Fruit fly (Drosophila melanogaster) whole organism, embryonic: ENCODE measurements around the gene CG32845.

ENCODE experiments used
- Abd-B ChIP-seq: fragments of 200-800 bp; sonication (Bioruptor generic); optimal IDR thresholded peaks from 2 replicates; lab custom pipeline; 2018; ENCODE audit warnings: missing biosample characterization, mild to moderate bottlenecking, missing genetic modification characterization, moderate library complexity
- Atf-2 ChIP-seq: fragments of 200-800 bp; sonication (Bioruptor generic); optimal IDR thresholded peaks from 2 replicates; lab custom pipeline; 2016; ENCODE audit warnings: missing biosample characterization, missing genetic modification characterization
- Bgb ChIP-seq: fragments of 200-800 bp; sonication (Bioruptor generic); IDR thresholded peaks from 2 replicates; pipeline ENCODE4 v1.3.6; 2022; ENCODE audit warnings: missing biosample characterization, missing genetic modification characterization; ENCODE audit not compliant: partially characterized antibody
- BtbVII ChIP-seq: fragments of 200-800 bp; sonication (Bioruptor generic); optimal IDR thresholded peaks from 3 replicates; lab custom pipeline; 2017; ENCODE audit warnings: missing biosample characterization, mild to moderate bottlenecking, missing genetic modification characterization
- CG11695 ChIP-seq: fragments of 200-800 bp; sonication (Bioruptor generic); IDR thresholded peaks from 3 replicates; pipeline ENCODE4 v1.3.6; 2022; ENCODE audit warnings: missing biosample characterization, missing genetic modification characterization
- CG12659 ChIP-seq: fragments of 200-800 bp; sonication (Bioruptor generic); optimal IDR thresholded peaks from 3 replicates; lab custom pipeline; 2017; ENCODE audit warnings: mild to moderate bottlenecking, missing biosample characterization, missing genetic modification reagents, missing genetic modification characterization
- CG13775 ChIP-seq: fragments of 200-800 bp; sonication (Bioruptor generic); optimal IDR thresholded peaks from 3 replicates; lab custom pipeline; 2017; ENCODE audit warnings: missing biosample characterization, mild to moderate bottlenecking, missing genetic modification characterization
- CG15011 ChIP-seq: fragments of 200-800 bp; sonication (Bioruptor generic); optimal IDR thresholded peaks from 3 replicates; lab custom pipeline; 2018; ENCODE audit warnings: missing biosample characterization, mild to moderate bottlenecking, missing genetic modification characterization
- CG15073 ChIP-seq: fragments of 200-800 bp; sonication (Bioruptor generic); optimal IDR thresholded peaks from 2 replicates; lab custom pipeline; 2016; ENCODE audit warnings: missing biosample characterization, missing genetic modification characterization
- CG1529 ChIP-seq: fragments of 200-800 bp; sonication (Bioruptor generic); optimal IDR thresholded peaks from 3 replicates; lab custom pipeline; 2018; ENCODE audit warnings: missing biosample characterization, missing genetic modification characterization
- CG17359 ChIP-seq: fragments of 200-800 bp; sonication (Bioruptor generic); optimal IDR thresholded peaks from 3 replicates; lab custom pipeline; 2018; ENCODE audit warnings: missing biosample characterization, mild to moderate bottlenecking, missing genetic modification characterization, moderate library complexity
- CG17361 ChIP-seq: fragments of 200-800 bp; sonication (Bioruptor generic); IDR thresholded peaks from 3 replicates; pipeline ENCODE4 v1.3.6; 2022; ENCODE audit warnings: missing biosample characterization, missing genetic modification characterization
- CG2199 ChIP-seq: fragments of 200-800 bp; sonication (Bioruptor generic); IDR thresholded peaks from 3 replicates; pipeline ENCODE4 v1.3.6; 2022; ENCODE audit warnings: missing biosample characterization, missing genetic modification characterization
- CG2889 ChIP-seq: fragments of 200-800 bp; sonication (Bioruptor generic); IDR thresholded peaks from 3 replicates; pipeline ENCODE4 v1.3.6; 2022; ENCODE audit warnings: missing biosample characterization, missing genetic modification characterization
- CG34224 ChIP-seq: fragments of 200-800 bp; sonication (Bioruptor generic); IDR thresholded peaks from 3 replicates; pipeline ENCODE4 v1.3.6; 2022; ENCODE audit warnings: missing biosample characterization, missing genetic modification characterization; ENCODE audit not compliant: partially characterized antibody
- CG3838 ChIP-seq: fragments of 200-800 bp; sonication (Bioruptor generic); optimal IDR thresholded peaks from 3 replicates; lab custom pipeline; 2016; ENCODE audit warnings: missing biosample characterization, missing genetic modification characterization
- CG4854 ChIP-seq: fragments of 200-800 bp; sonication (Bioruptor generic); optimal IDR thresholded peaks from 2 replicates; lab custom pipeline; 2016; ENCODE audit warnings: missing biosample characterization, missing genetic modification characterization, inconsistent platforms
- CG8290 ChIP-seq, 3 experiments: fragments of 200-800 bp; sonication (Bioruptor generic); optimal IDR thresholded peaks; 2 replicates each; lab custom pipeline; 2016 to 2019; ENCODE audit warnings: missing biosample characterization in 3 of 3, missing genetic modification characterization in 3 of 3, mild to moderate bottlenecking in 2 of 3, moderate library complexity in 1 of 3
- CG8944 ChIP-seq: fragments of 200-800 bp; sonication (Bioruptor generic); optimal IDR thresholded peaks from 3 replicates; lab custom pipeline; 2016; ENCODE audit warnings: missing biosample characterization, missing genetic modification characterization
- CG9727 ChIP-seq: fragments of 200-800 bp; sonication (Bioruptor generic); optimal IDR thresholded peaks from 3 replicates; lab custom pipeline; 2017; ENCODE audit warnings: missing biosample characterization, mild to moderate bottlenecking, missing genetic modification characterization
- Dad ChIP-seq: fragments of 200-800 bp; sonication (Bioruptor generic); optimal IDR thresholded peaks from 3 replicates; lab custom pipeline; 2016; ENCODE audit warnings: missing biosample characterization, missing genetic modification characterization
- Dek ChIP-seq: fragments of 200-800 bp; sonication (Bioruptor generic); optimal IDR thresholded peaks from 3 replicates; lab custom pipeline; 2019; ENCODE audit warnings: missing biosample characterization, mild to moderate bottlenecking, missing genetic modification characterization, moderate library complexity
- Drgx ChIP-seq: fragments of 200-800 bp; sonication (Bioruptor generic); IDR thresholded peaks from 2 replicates; pipeline ENCODE4 v1.3.6; 2022; ENCODE audit warnings: missing biosample characterization, missing genetic modification characterization
- ERR ChIP-seq: fragments of 200-800 bp; sonication (Bioruptor generic); optimal IDR thresholded peaks from 2 replicates; lab custom pipeline; 2016; ENCODE audit warnings: missing biosample characterization, missing genetic modification characterization
- Ets97D ChIP-seq: fragments of 200-800 bp; sonication (Bioruptor generic); optimal IDR thresholded peaks from 3 replicates; lab custom pipeline; 2016; ENCODE audit warnings: missing biosample characterization, missing genetic modification characterization
- GATAe ChIP-seq: fragments of 200-800 bp; sonication (Bioruptor generic); conservative IDR thresholded peaks from 2 replicates; pipeline ENCODE4 v1.3.6; 2022; ENCODE audit warnings: missing biosample characterization, missing genetic modification characterization
- H15 ChIP-seq: fragments of 200-800 bp; sonication (Bioruptor generic); IDR thresholded peaks from 3 replicates; pipeline ENCODE4 v1.3.6; 2022; ENCODE audit warnings: missing biosample characterization, missing genetic modification characterization
- H2.0 ChIP-seq: fragments of 200-800 bp; sonication (Bioruptor generic); IDR thresholded peaks from 2 replicates; pipeline ENCODE4 v1.3.6; 2022; ENCODE audit warnings: missing biosample characterization, missing genetic modification characterization
- HHEX ChIP-seq: fragments of 200-800 bp; sonication (Bioruptor generic); optimal IDR thresholded peaks from 3 replicates; lab custom pipeline; 2017; ENCODE audit warnings: missing biosample characterization, mild to moderate bottlenecking, missing genetic modification characterization, missing genetic modification reagents
- Kr ChIP-seq: fragments of 200-800 bp; sonication (Bioruptor generic); optimal IDR thresholded peaks from 2 replicates; lab custom pipeline; 2017; ENCODE audit warnings: missing biosample characterization, mild to moderate bottlenecking, missing genetic modification characterization
- Meics ChIP-seq: fragments of 200-800 bp; sonication (Bioruptor generic); optimal IDR thresholded peaks from 2 replicates; lab custom pipeline; 2017; ENCODE audit warnings: missing biosample characterization, mild to moderate bottlenecking, missing genetic modification characterization
- br ChIP-seq: fragments of >200 bp; optimal IDR thresholded peaks from 2 replicates; lab custom pipeline; 2017
- chif ChIP-seq, 2 experiments: fragments of 200-800 bp; sonication (Bioruptor generic); optimal IDR thresholded peaks; 3 replicates each; lab custom pipeline; 2016; ENCODE audit warnings: missing biosample characterization in 2 of 2, missing genetic modification characterization in 2 of 2
- fd102C ChIP-seq: fragments of 200-800 bp; sonication (Bioruptor generic); optimal IDR thresholded peaks from 2 replicates; lab custom pipeline; 2018; ENCODE audit warnings: missing biosample characterization, mild to moderate bottlenecking, missing genetic modification characterization, moderate library complexity
- fd3F ChIP-seq: fragments of 200-800 bp; sonication (Bioruptor generic); optimal IDR thresholded peaks from 2 replicates; lab custom pipeline; 2018; ENCODE audit warnings: missing biosample characterization, mild to moderate bottlenecking, missing genetic modification characterization, moderate library complexity
- gcm2 ChIP-seq: fragments of 200-800 bp; sonication (Bioruptor generic); optimal IDR thresholded peaks from 2 replicates; lab custom pipeline; 2016; ENCODE audit warnings: missing biosample characterization, missing genetic modification characterization
- gem ChIP-seq: fragments of 200-800 bp; sonication (Bioruptor generic); optimal IDR thresholded peaks from 2 replicates; lab custom pipeline; 2019; ENCODE audit warnings: missing biosample characterization, mild to moderate bottlenecking, missing genetic modification characterization, moderate library complexity
- gro ChIP-seq: fragments of 200-800 bp; sonication (Bioruptor generic); optimal IDR thresholded peaks from 2 replicates; lab custom pipeline; 2016; ENCODE audit warnings: missing biosample characterization, missing genetic modification characterization
- hth ChIP-seq: fragments of >200 bp; optimal IDR thresholded peaks from 2 replicates; lab custom pipeline; 2017; ENCODE audit warnings: inconsistent platforms
- ind ChIP-seq: fragments of 200-800 bp; sonication (Bioruptor generic); optimal IDR thresholded peaks from 3 replicates; lab custom pipeline; 2016; ENCODE audit warnings: missing biosample characterization, missing genetic modification characterization
- jigr1 ChIP-seq: fragments of 200-800 bp; sonication (Bioruptor generic); IDR thresholded peaks from 3 replicates; pipeline ENCODE4 v1.3.6; 2022; ENCODE audit warnings: missing biosample characterization, missing genetic modification characterization
- kay ChIP-seq: fragments of 200-800 bp; sonication (Bioruptor generic); optimal IDR thresholded peaks from 2 replicates; lab custom pipeline; 2016; ENCODE audit warnings: missing biosample characterization, missing genetic modification characterization
- kni ChIP-seq: fragments of 200-800 bp; sonication (Bioruptor generic); optimal IDR thresholded peaks from 3 replicates; lab custom pipeline; 2017; ENCODE audit warnings: mild to moderate bottlenecking, missing biosample characterization, missing genetic modification reagents, missing genetic modification characterization
- knrl ChIP-seq: fragments of 200-800 bp; sonication (Bioruptor generic); IDR thresholded peaks from 3 replicates; pipeline ENCODE4 v1.3.6; 2022; ENCODE audit warnings: missing biosample characterization, missing genetic modification characterization; ENCODE audit not compliant: partially characterized antibody
- oc ChIP-seq: fragments of 200-800 bp; sonication (Bioruptor generic); optimal IDR thresholded peaks from 2 replicates; lab custom pipeline; 2018; ENCODE audit warnings: missing biosample characterization, mild to moderate bottlenecking, missing genetic modification characterization, moderate library complexity
- sens ChIP-seq: fragments of 200-800 bp; sonication (Bioruptor generic); peaks from one replicate; lab custom pipeline; 2016; ENCODE audit warnings: missing biosample characterization, missing genetic modification characterization
- slp2 ChIP-seq: fragments of 200-800 bp; sonication (Bioruptor generic); optimal IDR thresholded peaks from 2 replicates; lab custom pipeline; 2016; ENCODE audit warnings: missing biosample characterization, missing genetic modification characterization
- sug ChIP-seq: fragments of 200-800 bp; optimal IDR thresholded peaks from 2 replicates; lab custom pipeline; 2019; ENCODE audit warnings: missing biosample characterization, mild to moderate bottlenecking, missing genetic modification characterization, moderate library complexity
- ttk ChIP-seq: fragments of 200-800 bp; sonication (Bioruptor generic); IDR thresholded peaks from 2 replicates; pipeline ENCODE4 v2.1.2; 2022; ENCODE audit warnings: missing biosample characterization, missing genetic modification characterization
- unpg ChIP-seq: fragments of 200-800 bp; sonication (Bioruptor generic); optimal IDR thresholded peaks from 3 replicates; lab custom pipeline; 2018; ENCODE audit warnings: missing biosample characterization, mild to moderate bottlenecking, missing genetic modification characterization, moderate library complexity
- wek ChIP-seq: fragments of 200-800 bp; sonication (Bioruptor generic); optimal IDR thresholded peaks from 3 replicates; lab custom pipeline; 2018; ENCODE audit warnings: missing biosample characterization, mild to moderate bottlenecking, missing genetic modification characterization, moderate library complexity

Gene CG32845

dm6 chr3L:246644-247199 is 26.5 kb downstream of the CG32845 start (continued):
- TF ChIP-seq ind (GFP tag; lab: Kevin White, UChicago) (no peak), hth (lab: Kevin White, UChicago) (no peak), gro (GFP tag; lab: Kevin White, UChicago) (peak; percentile 70), Dek (no peak), sug (no peak), CG9727 (GFP tag; lab: Kevin White, UChicago) (peak; percentile 35), Meics (GFP tag; lab: Kevin White, UChicago) (no peak), CG8290 (GFP tag; optimal IDR thresholded peaks at IDR 0.05; lab: Kevin White, UChicago) (peak; percentile 53), CG8290 (tag; optimal IDR thresholded peaks at IDR 0.05; lab: Kevin White, UChicago) (no peak), kni (GFP tag; lab: Kevin White, UChicago) (no peak), CG12659 (GFP tag; lab: Kevin White, UChicago) (peak; percentile 81), CG11695 (GFP tag; lab: Robert Waterston, UW) (peak; percentile 6; the same call in 1 of the 3 replicates), CG34224 (GFP tag; lab: Robert Waterston, UW) (no peak; the same call in 2 of the 3 replicates), sens (GFP tag; lab: Kevin White, UChicago) (peak; percentile 79), jigr1 (GFP tag; lab: Robert Waterston, UW) (no peak), CG1529 (GFP tag; lab: Kevin White, UChicago) (no peak), fd3F (GFP tag; lab: Kevin White, UChicago) (no peak), ERR (GFP tag; lab: Kevin White, UChicago) (peak; percentile 24), knrl (GFP tag; lab: Robert Waterston, UW) (peak; percentile 59; the same call in 2 of the 3 replicates), gcm2 (no peak), Kr (GFP tag; lab: Kevin White, UChicago) (no peak), fd102C (no peak), slp2 (peak; percentile 28), oc (tag; lab: Kevin White, UChicago) (no peak), br (no peak), CG15011 (GFP tag; lab: Kevin White, UChicago) (no peak), Ets97D (GFP tag; lab: Kevin White, UChicago) (peak; percentile 97), gem (no peak), CG15073 (GFP tag; lab: Kevin White, UChicago) (no peak), CG13775 (GFP tag; lab: Kevin White, UChicago) (peak; percentile 54), BtbVII (no peak), Drgx (GFP tag; lab: Robert Waterston, UW) (no peak), Dad (GFP tag; lab: Kevin White, UChicago) (peak; percentile 66), H2.0 (GFP tag; lab: Robert Waterston, UW) (no peak; the same call in none of the 2 replicates), CG2889 (GFP tag; lab: Robert Waterston, UW) (no peak), unpg (no peak), Abd-B (GFP tag; lab: Kevin White, UChicago) (no peak), H15 (0 out of 3 replicates have a peak, but pooled peaks have one; percentile 40), CG17359 (tag; lab: Kevin White, UChicago) (no peak), CG17361 (GFP tag; lab: Robert Waterston, UW) (no peak; the same call in 2 of the 3 replicates), kay (GFP tag; lab: Kevin White, UChicago) (no peak), wek (GFP tag; lab: Kevin White, UChicago) (no peak), Atf-2 (peak; percentile 50), ttk (no peak), CG2199 (0 out of 3 replicates have a peak, but pooled peaks have one; percentile 50), HHEX (no peak), GATAe (GFP tag; lab: Robert Waterston, UW) (no peak), CG3838 (GFP tag; lab: Kevin White, UChicago) (no peak), CG8944 (GFP tag; lab: Kevin White, UChicago) (no peak), Bgb (GFP tag; lab: Robert Waterston, UW) (peak; percentile 75), CG4854 (GFP tag; lab: Kevin White, UChicago) (peak; percentile 49), chif (GFP tag; optimal IDR thresholded peaks at IDR 0.05; lab: Kevin White, UChicago) (peak; percentile 48 to 54)
